Worm (Caenorhabditis elegans) whole organism, L4 larva: Measurements from ENCODE around the gene slc-17.8.

ENCODE experiments used
- F26F4.8 ChIP-seq: fragments of 200-800 bp; sonication (Bioruptor generic); conservative IDR thresholded peaks from 2 replicates; pipeline ENCODE4 v1.3.6; 2022; ENCODE audit warnings: missing genetic modification characterization, missing compliant biosample characterization
- F37D6.2 ChIP-seq: sonication (generic microtip); optimal IDR thresholded peaks from 2 replicates; lab custom pipeline; 2016; ENCODE audit warnings: mild to moderate bottlenecking, missing genetic modification characterization, missing compliant biosample characterization
- F49E8.2 ChIP-seq: sonication (generic microtip); optimal IDR thresholded peaks from 2 replicates; lab custom pipeline; 2016; ENCODE audit warnings: missing compliant biosample characterization, mild to moderate bottlenecking, missing genetic modification characterization, borderline replicate concordance
- R02D3.7 ChIP-seq: fragments of 150-350 bp; sonication (generic microtip); optimal IDR thresholded peaks from 3 replicates; lab custom pipeline; 2014; ENCODE audit warnings: missing biosample characterization, missing genetic modification characterization
- T20F7.1 ChIP-seq: fragments of 200-800 bp; sonication (Bioruptor generic); optimal IDR thresholded peaks from 2 replicates; lab custom pipeline; 2018; ENCODE audit warnings: mild to moderate bottlenecking, missing genetic modification characterization, missing compliant biosample characterization
- T26A8.4 ChIP-seq: fragments of 200-800 bp; sonication (Bioruptor generic); IDR thresholded peaks from 2 replicates; pipeline ENCODE4 v1.3.6; 2022; ENCODE audit warnings: missing genetic modification characterization, missing compliant biosample characterization
- Y105C5A.15 ChIP-seq: fragments of 200-800 bp; sonication (Bioruptor generic); IDR thresholded peaks from 2 replicates; pipeline ENCODE4 v1.3.6; 2022; ENCODE audit warnings: missing genetic modification characterization, missing compliant biosample characterization
- Y75B8A.6 ChIP-seq: fragments of 200-800 bp; sonication (Bioruptor generic); IDR thresholded peaks from 2 replicates; pipeline ENCODE4 v1.3.6; 2022; ENCODE audit warnings: missing genetic modification reagents, missing genetic modification characterization, missing compliant biosample characterization
- ZK337.2 ChIP-seq: fragments of 200-800 bp; sonication (Bioruptor generic); IDR thresholded peaks from 2 replicates; pipeline ENCODE4 v1.3.6; 2022; ENCODE audit warnings: missing genetic modification reagents, missing genetic modification characterization, missing compliant biosample characterization
- aha-1 ChIP-seq: fragments of 150-350 bp; peaks from one replicate; lab custom pipeline; 2014; ENCODE audit warnings: missing biosample characterization, missing genetic modification characterization
- aly-2 ChIP-seq: sonication (generic microtip); optimal IDR thresholded peaks from 2 replicates; lab custom pipeline; 2018; ENCODE audit warnings: missing biosample characterization, missing genetic modification characterization
- arid-1 ChIP-seq: fragments of 200-800 bp; sonication (Bioruptor generic); conservative IDR thresholded peaks from 2 replicates; pipeline ENCODE4 v1.3.6; 2022; ENCODE audit warnings: missing genetic modification reagents, missing genetic modification characterization, missing compliant biosample characterization
- ceh-20 ChIP-seq: fragments of 200-800 bp; sonication (Bioruptor generic); IDR thresholded peaks from 2 replicates; pipeline ENCODE4 v1.3.6; 2022; ENCODE audit warnings: missing genetic modification reagents, missing genetic modification characterization, missing compliant biosample characterization
- ceh-44 ChIP-seq: fragments of 200-800 bp; sonication (Bioruptor generic); IDR thresholded peaks from 2 replicates; pipeline ENCODE4 v1.3.6; 2022; ENCODE audit warnings: missing genetic modification reagents, missing genetic modification characterization, missing compliant biosample characterization
- ces-1 ChIP-seq: fragments of 150-350 bp; sonication (generic microtip); optimal IDR thresholded peaks from 4 replicates; lab custom pipeline; 2014; ENCODE audit warnings: missing biosample characterization, missing genetic modification reagents, missing genetic modification characterization
- cey-2 ChIP-seq: sonication (generic microtip); optimal IDR thresholded peaks from 3 replicates; lab custom pipeline; 2017; ENCODE audit warnings: missing genetic modification characterization, mild to moderate bottlenecking, missing compliant biosample characterization, antibody characterized with exemption, borderline replicate concordance; ENCODE audit not compliant: insufficient read depth
- daf-8 ChIP-seq: fragments of 200-800 bp; sonication (Bioruptor generic); IDR thresholded peaks from 2 replicates; pipeline ENCODE4 v1.3.6; 2022; ENCODE audit warnings: missing genetic modification characterization, missing compliant biosample characterization
- dmd-8 ChIP-seq: fragments of 200-800 bp; sonication (Bioruptor generic); IDR thresholded peaks from 2 replicates; pipeline ENCODE4 v1.3.6; 2022; ENCODE audit warnings: missing genetic modification characterization, missing compliant biosample characterization
- dpl-1 ChIP-seq: fragments of 150-350 bp; optimal IDR thresholded peaks from 2 replicates; lab custom pipeline; 2014; ENCODE audit warnings: missing biosample characterization, missing genetic modification reagents, missing genetic modification characterization
- duxl-1 ChIP-seq: sonication (generic microtip); optimal IDR thresholded peaks from 2 replicates; lab custom pipeline; 2016; ENCODE audit warnings: mild to moderate bottlenecking, missing genetic modification characterization, moderate library complexity, missing compliant biosample characterization; ENCODE audit not compliant: poor library complexity
- gei-8 ChIP-seq: fragments of 200-800 bp; sonication (Bioruptor generic); optimal IDR thresholded peaks from 2 replicates; lab custom pipeline; 2018; ENCODE audit warnings: mild to moderate bottlenecking, missing genetic modification characterization, missing compliant biosample characterization
- hmg-1.1 ChIP-seq: fragments of 200-800 bp; sonication (Bioruptor generic); IDR thresholded peaks from 2 replicates; pipeline ENCODE4 v1.3.6; 2022; ENCODE audit warnings: missing genetic modification reagents, missing genetic modification characterization, missing compliant biosample characterization
- lim-7 ChIP-seq: fragments of 200-800 bp; sonication (Bioruptor generic); IDR thresholded peaks from 2 replicates; pipeline ENCODE4 v1.3.6; 2022; ENCODE audit warnings: missing genetic modification characterization, missing compliant biosample characterization
- lin-1 ChIP-seq: fragments of 200-800 bp; sonication (Bioruptor generic); IDR thresholded peaks from 2 replicates; pipeline ENCODE4 v1.3.6; 2022; ENCODE audit warnings: missing genetic modification reagents, missing genetic modification characterization, missing compliant biosample characterization
- lin-13 ChIP-seq: fragments of 150-350 bp; optimal IDR thresholded peaks from 2 replicates; lab custom pipeline; 2014; ENCODE audit warnings: missing biosample characterization, missing genetic modification reagents, missing genetic modification characterization
- lin-29 ChIP-seq: fragments of 200-800 bp; sonication (Bioruptor generic); IDR thresholded peaks from 2 replicates; pipeline ENCODE4 v1.3.6; 2022; ENCODE audit warnings: missing genetic modification reagents, missing genetic modification characterization, missing compliant biosample characterization
- lin-38 ChIP-seq: fragments of 200-800 bp; sonication (Bioruptor generic); IDR thresholded peaks from 2 replicates; pipeline ENCODE4 v1.3.6; 2022; ENCODE audit warnings: missing genetic modification reagents, missing genetic modification characterization, missing compliant biosample characterization
- madf-9 ChIP-seq: fragments of 200-800 bp; sonication (Bioruptor generic); conservative IDR thresholded peaks from 2 replicates; pipeline ENCODE4 v1.3.6; 2022; ENCODE audit warnings: missing genetic modification reagents, missing genetic modification characterization, missing compliant biosample characterization
- mep-1 ChIP-seq: fragments of 150-350 bp; sonication (generic microtip); optimal IDR thresholded peaks from 3 replicates; lab custom pipeline; 2014; ENCODE audit warnings: missing biosample characterization, missing genetic modification characterization
- mes-2 ChIP-seq: sonication (generic microtip); optimal IDR thresholded peaks from 2 replicates; lab custom pipeline; 2016; ENCODE audit warnings: missing genotype, mild to moderate bottlenecking, missing genetic modification characterization, missing compliant biosample characterization; ENCODE audit not compliant: poor library complexity, severe bottlenecking
- mxl-2 ChIP-seq: fragments of 200-800 bp; sonication (Bioruptor generic); conservative IDR thresholded peaks from 2 replicates; pipeline ENCODE4 v1.3.6; 2022; ENCODE audit warnings: missing genetic modification reagents, missing genetic modification characterization, missing compliant biosample characterization
- mxl-3 ChIP-seq: fragments of 200-800 bp; sonication (Bioruptor generic); optimal IDR thresholded peaks from 2 replicates; lab custom pipeline; 2018; ENCODE audit warnings: mild to moderate bottlenecking, missing genetic modification characterization, missing compliant biosample characterization
- nhr-102 ChIP-seq: sonication (generic microtip); optimal IDR thresholded peaks from 2 replicates; lab custom pipeline; 2016; ENCODE audit warnings: mild to moderate bottlenecking, missing genetic modification characterization, moderate library complexity, missing compliant biosample characterization
- nhr-76 ChIP-seq: fragments of 150-350 bp; optimal IDR thresholded peaks from 2 replicates; lab custom pipeline; 2014; ENCODE audit warnings: missing biosample characterization, missing genetic modification characterization
- nhr-77 ChIP-seq: fragments of 150-350 bp; optimal IDR thresholded peaks from 2 replicates; lab custom pipeline; 2014; ENCODE audit warnings: missing biosample characterization, missing genetic modification characterization
- pha-4 ChIP-seq, 2 experiments: fragments of 150-350 bp in 1 of 2; fragments of 200-800 bp in 1 of 2; sonication (Bioruptor generic) in 1 of 2; IDR thresholded peaks in 1 of 2; optimal IDR thresholded peaks in 1 of 2; 2 replicates each; pipeline versions ENCODE4 v1.3.6 to Lab custom; 2014 to 2022; ENCODE audit warnings: missing genetic modification characterization in 2 of 2, missing genetic modification reagents in 2 of 2, missing biosample characterization in 1 of 2, missing compliant biosample characterization in 1 of 2
- saeg-2 ChIP-seq: fragments of 200-800 bp; sonication (Bioruptor generic); IDR thresholded peaks from 2 replicates; pipeline ENCODE4 v1.3.6; 2022; ENCODE audit warnings: missing genetic modification reagents, missing genetic modification characterization, missing compliant biosample characterization
- set-16 ChIP-seq: fragments of 200-800 bp; sonication (Bioruptor generic); IDR thresholded peaks from 2 replicates; pipeline ENCODE4 v1.3.6; 2022; ENCODE audit warnings: missing genetic modification reagents, missing genetic modification characterization, missing compliant biosample characterization
- snpc-1.2 ChIP-seq: fragments of 200-800 bp; sonication (Bioruptor generic); IDR thresholded peaks from 2 replicates; pipeline ENCODE4 v1.3.6; 2022; ENCODE audit warnings: missing genetic modification reagents, missing genetic modification characterization, missing compliant biosample characterization
- snpc-4 ChIP-seq: fragments of 150-350 bp; optimal IDR thresholded peaks from 2 replicates; lab custom pipeline; 2014; ENCODE audit warnings: missing biosample characterization, missing genetic modification characterization
- spr-1 ChIP-seq: sonication (generic microtip); optimal IDR thresholded peaks from 2 replicates; lab custom pipeline; 2016; ENCODE audit warnings: mild to moderate bottlenecking, missing genetic modification characterization, missing compliant biosample characterization
- tag-97 ChIP-seq: fragments of 200-800 bp; sonication (Bioruptor generic); IDR thresholded peaks from 2 replicates; pipeline ENCODE4 v1.3.6; 2022; ENCODE audit warnings: missing genetic modification characterization, missing compliant biosample characterization
- unc-130 ChIP-seq: sonication (generic microtip); optimal IDR thresholded peaks from 2 replicates; lab custom pipeline; 2016; ENCODE audit warnings: missing genetic modification reagents, missing genetic modification characterization, missing compliant biosample characterization
- unc-39 ChIP-seq: sonication (generic microtip); optimal IDR thresholded peaks from 2 replicates; lab custom pipeline; 2017; ENCODE audit warnings: missing biosample characterization, missing genetic modification characterization
- unc-62 ChIP-seq, 3 experiments: fragments of 150-350 bp in 1 of 3; sonication (generic microtip); optimal IDR thresholded peaks in 2 of 3; peaks in 1 of 3; 1 replicate in 1 of 3; 2 replicates in 2 of 3; lab custom pipeline; 2014 to 2017; ENCODE audit warnings: missing biosample characterization in 3 of 3, missing genetic modification characterization in 3 of 3, missing genetic modification reagents in 3 of 3, missing genotype in 1 of 3
- vab-7 ChIP-seq: fragments of 200-800 bp; sonication (Bioruptor generic); IDR thresholded peaks from 2 replicates; pipeline ENCODE4 v1.3.6; 2022; ENCODE audit warnings: missing genetic modification reagents, missing genetic modification characterization, missing compliant biosample characterization
- zfp-2 ChIP-seq: sonication (generic microtip); optimal IDR thresholded peaks from 2 replicates; lab custom pipeline; 2016; ENCODE audit warnings: mild to moderate bottlenecking, missing genetic modification characterization, missing compliant biosample characterization
- zfp-3 ChIP-seq: fragments of 200-800 bp; sonication (Bioruptor generic); conservative IDR thresholded peaks from 2 replicates; pipeline ENCODE4 v1.3.6; 2022; ENCODE audit warnings: missing genetic modification reagents, missing genetic modification characterization, missing compliant biosample characterization
- zip-2 ChIP-seq: fragments of 150-350 bp; optimal IDR thresholded peaks from 2 replicates; lab custom pipeline; 2014; ENCODE audit warnings: missing biosample characterization, missing genetic modification characterization
- ztf-7 ChIP-seq: fragments of 150-350 bp; optimal IDR thresholded peaks from 2 replicates; lab custom pipeline; 2014; ENCODE audit warnings: missing biosample characterization, missing genetic modification characterization

Gene slc-17.8

DNA sequence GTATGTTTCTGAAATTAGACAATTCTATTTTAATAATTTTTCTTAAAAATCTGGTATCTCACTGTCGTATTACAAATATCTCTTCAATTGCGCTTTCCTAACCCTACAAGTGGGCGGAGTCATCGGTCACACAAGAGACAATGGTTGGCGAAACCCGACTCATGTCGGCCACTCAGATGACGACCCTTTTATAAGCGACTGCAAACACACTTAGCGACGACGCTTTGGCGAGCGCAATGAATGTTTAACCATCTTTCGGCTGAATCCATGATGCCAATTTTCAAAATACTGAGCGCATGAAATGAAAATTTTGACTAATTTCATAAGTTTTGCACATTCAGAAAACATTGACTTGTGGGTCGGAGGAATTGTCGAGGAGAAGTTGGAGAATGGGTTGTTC, 45.0 kb downstream of the slc-17.8 start (continued):
- no peak for TF ChIP-seq unc-39 (tag; lab: Kevin White, UChicago)
- TF ChIP-seq zfp-2 (tag; lab: Kevin White, UChicago), result peak; percentile 86
- TF ChIP-seq ZK337.2 (GFP tag; lab: Robert Waterston, UW), result peak; percentile 98
- peak; percentile 99 for TF ChIP-seq Y75B8A.6 (GFP tag; lab: Robert Waterston, UW)
- peak; percentile 97 for TF ChIP-seq spr-1 (tag; lab: Kevin White, UChicago)
- peak; percentile 99 for TF ChIP-seq arid-1
- TF ChIP-seq lin-1, result peak; percentile 99
- peak; percentile 100 for TF ChIP-seq Y105C5A.15 (GFP tag; lab: Robert Waterston, UW)
- no peak for TF ChIP-seq unc-62 (GFP tag; optimal IDR thresholded peaks at IDR 0.05 in 1 of 2; lab: Kevin White, UChicago)
- TF ChIP-seq unc-62 (tag; optimal IDR thresholded peaks at IDR 0.05; lab: Kevin White, UChicago), result no peak
- peak; percentile 95 for TF ChIP-seq lin-38
- TF ChIP-seq nhr-76 (tag; lab: Kevin White, UChicago), result no peak
- TF ChIP-seq nhr-77 (tag; lab: Kevin White, UChicago), result peak; percentile 79
- peak; percentile 99 for TF ChIP-seq vab-7
- no peak; the same call in 1 of the 2 replicates for TF ChIP-seq set-16 (GFP tag; lab: Robert Waterston, UW)
- TF ChIP-seq gei-8 (GFP tag; lab: Kevin White, UChicago), result peak; percentile 100
- peak; percentile 100 for TF ChIP-seq lim-7 (GFP tag; lab: Robert Waterston, UW)
- peak; percentile 99 for TF ChIP-seq snpc-4 (tag; lab: Kevin White, UChicago)
- TF ChIP-seq ceh-44 (GFP tag; lab: Robert Waterston, UW), result peak; percentile 96
- TF ChIP-seq saeg-2 (GFP tag; lab: Robert Waterston, UW), result peak; percentile 99
- TF ChIP-seq cey-2 (tag; lab: Kevin White, UChicago), result no peak
- TF ChIP-seq ztf-7 (tag; lab: Kevin White, UChicago), result peak; percentile 95
- peak; percentile 88; the same call in 1 of the 2 replicates for TF ChIP-seq tag-97 (GFP tag; lab: Robert Waterston, UW)
- TF ChIP-seq F37D6.2 (tag; lab: Kevin White, UChicago), result peak; percentile 91
- TF ChIP-seq mep-1 (tag; lab: Kevin White, UChicago), result peak; percentile 93
- peak; percentile 87 for TF ChIP-seq T20F7.1 (GFP tag; lab: Kevin White, UChicago)
- TF ChIP-seq zfp-3 (GFP tag; lab: Robert Waterston, UW), result peak; percentile 93
- peak; percentile 98 for TF ChIP-seq duxl-1 (tag; lab: Kevin White, UChicago)
- peak; percentile 96 for TF ChIP-seq lin-29 (GFP tag; lab: Robert Waterston, UW)
- TF ChIP-seq F49E8.2 (tag; lab: Kevin White, UChicago), result peak; percentile 98
- peak; percentile 94 for TF ChIP-seq unc-130 (GFP tag; lab: Kevin White, UChicago)
- peak; percentile 97 for TF ChIP-seq aly-2 (tag; lab: Kevin White, UChicago)
- TF ChIP-seq madf-9, result peak; percentile 97
- peak; percentile 98 for TF ChIP-seq aha-1 (tag; lab: Kevin White, UChicago)
- TF ChIP-seq mxl-2, result peak; percentile 95
- TF ChIP-seq T26A8.4, result peak; percentile 99
- peak; percentile 100 for TF ChIP-seq dmd-8 (GFP tag; lab: Robert Waterston, UW)
- TF ChIP-seq F26F4.8 (GFP tag; lab: Robert Waterston, UW), result peak; percentile 100
- peak; percentile 96 for TF ChIP-seq mes-2 (tag; lab: Kevin White, UChicago)
- peak; percentile 95 for TF ChIP-seq mxl-3 (GFP tag; lab: Kevin White, UChicago)
- TF ChIP-seq ces-1 (GFP tag; lab: Kevin White, UChicago), result peak; percentile 74
- TF ChIP-seq R02D3.7 (tag; lab: Kevin White, UChicago), result peak; percentile 72
- peak; percentile 78 for TF ChIP-seq lin-13 (GFP tag; lab: Kevin White, UChicago)
- TF ChIP-seq dpl-1 (GFP tag; lab: Kevin White, UChicago), result peak; percentile 76
- peak; percentile 99 for TF ChIP-seq hmg-1.1 (GFP tag; lab: Robert Waterston, UW)
- TF ChIP-seq ceh-20 (GFP tag; lab: Robert Waterston, UW), result peak; percentile 97
- TF ChIP-seq snpc-1.2 (GFP tag; lab: Robert Waterston, UW), result peak; percentile 98
- peak; percentile 98 for TF ChIP-seq daf-8 (GFP tag; lab: Robert Waterston, UW)
- TF ChIP-seq nhr-102 (tag; lab: Kevin White, UChicago), result peak; percentile 97
- peak; percentile 66 for TF ChIP-seq zip-2 (tag; lab: Kevin White, UChicago)
- TF ChIP-seq pha-4 (GFP tag; IDR thresholded peaks at IDR 0.05; lab: Robert Waterston, UW), result peak; percentile 99
- no peak for TF ChIP-seq pha-4 (tag; optimal IDR thresholded peaks at IDR 0.05; lab: Kevin White, UChicago)
